Worm (Caenorhabditis elegans): ENCODE measurements around the gene acl-2.

- TF ChIP-seq ceh-82 (tag; optimal IDR thresholded peaks at IDR 0.05) (no peak), nhr-25 (tag; optimal IDR thresholded peaks at IDR 0.05) (no peak), elt-1 (tag; optimal IDR thresholded peaks at IDR 0.05) (no peak), zag-1 (tag; optimal IDR thresholded peaks at IDR 0.05) (no peak), elt-3 (tag; optimal IDR thresholded peaks at IDR 0.05) (no peak), lsy-2 (tag; optimal IDR thresholded peaks at IDR 0.05) (no peak), lin-39 (tag; optimal IDR thresholded peaks at IDR 0.05) (no peak)
Observed at ce11 chrV:10019083-10019624, 11.7 kb downstream of the acl-2 start.

Measured in whole organism, L2 larva.